Worm (Caenorhabditis elegans) whole organism, L4/young adult: ENCODE data around the gene tag-307.

Source experiments
- W03F9.2 ChIP-seq: fragments of 150-350 bp; optimal IDR thresholded peaks from 2 replicates; lab custom pipeline; 2014; ENCODE audit warnings: missing biosample characterization, missing genetic modification characterization
- dao-5 ChIP-seq: sonication (generic microtip); optimal IDR thresholded peaks from 2 replicates; lab custom pipeline; 2016; ENCODE audit warnings: missing genotype, missing genetic modification characterization, moderate library complexity, missing compliant biosample characterization
- him-1 ChIP-seq: sonication (generic microtip); optimal IDR thresholded peaks from 2 replicates; lab custom pipeline; 2016; ENCODE audit warnings: missing genotype, missing genetic modification reagents, missing genetic modification characterization, missing compliant biosample characterization

- TF ChIP-seq him-1 (tag; lab: Kevin White, UChicago) (no peak), dao-5 (tag; lab: Kevin White, UChicago) (no peak), W03F9.2 (tag; lab: Kevin White, UChicago) (no peak)
Measured at ce11 chrIII:7838907-7839642, 18.0 kb downstream of the tag-307 start, which contains the start of gene ceh-23.
